Worm (Caenorhabditis elegans): ENCODE results near the gene srbc-17.

Gene srbc-17

ce11 chrV:2166679-2167078, 10.8 kb upstream of the srbc-17 start, which contains the start of gene srbc-19:
TSS of gene srbc-19 (minus strand) at chrV:2166779.
- TF ChIP-seq zfp-2 (tag; optimal IDR thresholded peaks at IDR 0.05) (no peak), ceh-28 (tag; optimal IDR thresholded peaks at IDR 0.05) (no peak), dve-1 (tag; optimal IDR thresholded peaks at IDR 0.05; ENCODE audit: insufficient read depth) (no peak), snpc-4 (tag; optimal IDR thresholded peaks at IDR 0.05) (no peak), ZK546.5 (tag; optimal IDR thresholded peaks at IDR 0.05) (no peak), Y5F2A.4 (GFP tag; optimal IDR thresholded peaks at IDR 0.05) (no peak), Y105C5A.15 (GFP tag; IDR thresholded peaks at IDR 0.05) (no peak), daf-12 (tag; optimal IDR thresholded peaks at IDR 0.05) (no peak), lin-29 (GFP tag; IDR thresholded peaks at IDR 0.05) (no peak), jun-1 (tag; optimal IDR thresholded peaks at IDR 0.05) (no peak), F44E2.7 (GFP tag; IDR thresholded peaks at IDR 0.05) (no peak), mep-1 (tag; optimal IDR thresholded peaks at IDR 0.05) (no peak), aha-1 (tag) (no peak), lir-3 (tag; optimal IDR thresholded peaks at IDR 0.05) (no peak), nhr-41 (GFP tag; IDR thresholded peaks at IDR 0.05) (no peak)

- no peak for TF ChIP-seq Y105C5A.15 (GFP tag; IDR thresholded peaks at IDR 0.05)
- TF ChIP-seq T26A8.4 (GFP tag; IDR thresholded peaks at IDR 0.05): no peak
- TF ChIP-seq dve-1 (tag; optimal IDR thresholded peaks at IDR 0.05; ENCODE audit: insufficient read depth): no peak
- TF ChIP-seq lin-13 (GFP tag; optimal IDR thresholded peaks at IDR 0.05): no peak
- TF ChIP-seq daf-12 (tag; optimal IDR thresholded peaks at IDR 0.05): no peak
- TF ChIP-seq lir-3 (tag; optimal IDR thresholded peaks at IDR 0.05): no peak
- no peak for TF ChIP-seq R02D3.7 (tag; optimal IDR thresholded peaks at IDR 0.05)
Observed at ce11 chrV:2174465-2174864, 3.0 kb upstream of the srbc-17 start.

DNA sequence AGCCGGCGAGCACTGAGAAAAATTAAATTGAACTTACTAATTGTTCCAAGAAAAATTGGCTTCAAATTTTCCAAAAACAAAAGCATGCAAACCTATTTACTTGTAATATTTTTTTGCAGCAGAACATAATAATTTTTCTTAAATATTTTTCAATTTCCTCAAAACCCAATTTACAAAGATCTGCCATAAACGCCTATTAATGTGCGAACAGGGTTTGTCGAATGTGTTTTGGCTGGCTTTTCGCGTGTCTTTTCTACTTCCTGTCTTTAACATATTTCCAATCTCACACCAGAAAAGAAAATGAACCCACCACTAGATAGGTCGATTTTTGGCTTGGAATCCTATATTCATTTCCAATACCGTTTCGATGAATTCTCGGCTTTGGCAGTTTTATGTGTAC, 2.3 kb upstream of the srbc-17 start, which contains the start of gene C45H4.18:
TSS of gene C45H4.18 (plus strand) at position 301 of the 400 bp plus-strand sequence.
- TF ChIP-seq attf-4 (tag; optimal IDR thresholded peaks at IDR 0.05) (no peak), mxl-2 (GFP tag; conservative IDR thresholded peaks at IDR 0.05) (no peak), ZK546.5 (tag; optimal IDR thresholded peaks at IDR 0.05) (no peak), nhr-28 (tag; optimal IDR thresholded peaks at IDR 0.05) (no peak), lin-38 (GFP tag; IDR thresholded peaks at IDR 0.05) (no peak), nhr-237 (tag; optimal IDR thresholded peaks at IDR 0.05) (no peak), nhr-11 (tag; optimal IDR thresholded peaks at IDR 0.05) (no peak), lin-13 (GFP tag; optimal IDR thresholded peaks at IDR 0.05) (no peak), F37D6.2 (tag; optimal IDR thresholded peaks at IDR 0.05) (no peak), ces-1 (GFP tag; optimal IDR thresholded peaks at IDR 0.05) (no peak), D1046.2 (GFP tag; IDR thresholded peaks at IDR 0.05) (no peak), dmd-9 (GFP tag; IDR thresholded peaks at IDR 0.05) (no peak), jun-1 (tag; optimal IDR thresholded peaks at IDR 0.05) (no peak), lin-29 (GFP tag; IDR thresholded peaks at IDR 0.05) (no peak), T20F7.1 (GFP tag; optimal IDR thresholded peaks at IDR 0.05) (no peak), gei-8 (GFP tag; optimal IDR thresholded peaks at IDR 0.05) (no peak), duxl-1 (tag; optimal IDR thresholded peaks at IDR 0.05; ENCODE audit: poor library complexity) (no peak)

ce11 chrV:2179214-2179613, 1.7 kb downstream of the srbc-17 start, which contains the start of gene cyp-33C1:
TSS of gene cyp-33C1 (plus strand) at chrV:2179514.
- TF ChIP-seq lin-1 (GFP tag; IDR thresholded peaks at IDR 0.05) (no peak), nhr-28 (tag; optimal IDR thresholded peaks at IDR 0.05) (peak; percentile 54)

DNA sequence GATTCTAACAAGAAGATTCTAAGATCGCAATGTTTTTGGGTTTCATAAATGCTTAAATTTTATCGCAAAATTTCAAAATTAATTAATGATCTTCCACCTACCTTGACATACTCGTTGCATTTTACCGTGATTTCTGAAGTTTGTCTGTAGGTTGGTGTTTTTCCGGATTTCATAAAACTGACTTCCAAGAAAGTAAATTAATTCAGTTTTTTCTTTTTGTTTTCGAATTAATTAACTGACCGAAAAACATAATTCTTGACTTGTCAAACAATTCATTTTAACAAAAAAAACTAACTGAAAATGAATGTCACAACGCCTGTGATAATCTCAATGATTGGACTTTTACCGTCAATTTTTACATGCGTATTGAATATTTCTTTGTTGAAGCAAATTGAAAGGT, 4.2 kb downstream of the srbc-17 start, which contains the start of gene srbc-16:
TSS of gene srbc-16 (plus strand) at position 301 of the 400 bp plus-strand sequence.
- TF ChIP-seq attf-4 (tag; optimal IDR thresholded peaks at IDR 0.05): no peak
- no peak for TF ChIP-seq ama-1 (optimal IDR thresholded peaks at IDR 0.05)
- no peak for TF ChIP-seq hif-1 (tag; optimal IDR thresholded peaks at IDR 0.05)
- no peak for TF ChIP-seq set-16 (GFP tag; IDR thresholded peaks at IDR 0.05)
- TF ChIP-seq nhr-41 (GFP tag; IDR thresholded peaks at IDR 0.05): no peak
- TF ChIP-seq tag-97 (GFP tag; IDR thresholded peaks at IDR 0.05): no peak
- TF ChIP-seq zfp-2 (tag; optimal IDR thresholded peaks at IDR 0.05): no peak
- no peak for TF ChIP-seq lim-7 (GFP tag; IDR thresholded peaks at IDR 0.05)
- no peak for TF ChIP-seq snpc-1.2 (GFP tag; IDR thresholded peaks at IDR 0.05)
- TF ChIP-seq zip-11 (GFP tag; IDR thresholded peaks at IDR 0.05): no peak
- TF ChIP-seq unc-130 (GFP tag; optimal IDR thresholded peaks at IDR 0.05): no peak
- TF ChIP-seq skn-1 (tag; optimal IDR thresholded peaks at IDR 0.05): no peak
- no peak for TF ChIP-seq rbr-2 (tag; optimal IDR thresholded peaks at IDR 0.05)
- no peak for TF ChIP-seq Y105C5A.15 (GFP tag; IDR thresholded peaks at IDR 0.05)
- TF ChIP-seq ZK337.2 (GFP tag; IDR thresholded peaks at IDR 0.05): no peak
- no peak for TF ChIP-seq T26A8.4 (GFP tag; IDR thresholded peaks at IDR 0.05)
- no peak for TF ChIP-seq ceh-82 (tag; optimal IDR thresholded peaks at IDR 0.05)
- TF ChIP-seq daf-16 (GFP tag; optimal IDR thresholded peaks at IDR 0.05): no peak
- no peak for TF ChIP-seq daf-16 (tag; optimal IDR thresholded peaks at IDR 0.05)

All from whole organism, L4 larva.